Fruit fly (Drosophila melanogaster) whole organism: ENCODE data around the gene Tsp86D.

Experiments
- CG8478 ChIP-seq: fragments of >200 bp; optimal IDR thresholded peaks from 2 replicates; lab custom pipeline; 2018; ENCODE audit warnings: inconsistent platforms
- Dll ChIP-seq: fragments of >200 bp; optimal IDR thresholded peaks from 2 replicates; lab custom pipeline; 2017
- EcR ChIP-seq, 2 experiments: fragments of >200 bp; optimal IDR thresholded peaks; 2 replicates each; lab custom pipeline; 2017; ENCODE audit warnings: missing biosample characterization in 2 of 2, missing genetic modification characterization in 2 of 2, missing genetic modification reagents in 2 of 2
- pan ChIP-seq: fragments of >200 bp; optimal IDR thresholded peaks from 2 replicates; lab custom pipeline; 2017
- psq ChIP-seq: fragments of >200 bp; optimal IDR thresholded peaks from 2 replicates; lab custom pipeline; 2017
- usp ChIP-seq: fragments of >200 bp; optimal IDR thresholded peaks from 2 replicates; lab custom pipeline; 2017; ENCODE audit warnings: missing biosample characterization, missing genetic modification characterization, mixed read lengths

DNA sequence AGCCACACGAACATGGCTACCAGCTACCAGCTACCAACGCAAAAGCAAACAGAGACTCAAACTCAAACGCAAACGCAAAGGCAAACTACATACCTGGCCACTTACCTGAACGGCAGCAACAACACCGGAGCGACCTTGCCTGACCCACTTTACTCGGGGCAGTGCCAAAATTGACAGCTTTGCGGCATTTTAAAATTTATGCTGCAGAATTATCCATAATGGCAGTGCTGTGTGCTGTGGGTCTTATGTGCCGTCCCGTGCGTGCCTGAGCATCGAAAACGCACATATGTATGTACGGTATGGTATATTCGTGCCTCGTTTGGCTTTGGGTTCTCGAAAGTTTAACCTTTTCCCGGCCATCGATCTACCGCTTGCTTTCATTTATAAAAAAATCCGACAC is 39.8 kb upstream of the Tsp86D start:
- TF ChIP-seq pan (lab: Kevin White, UChicago) (no peak), CG8478 (no peak), Dll (no peak), psq (lab: Kevin White, UChicago) (no peak), usp (GFP tag; lab: Kevin White, UChicago) (no peak), EcR (GFP tag; optimal IDR thresholded peaks at IDR 0.05; lab: Kevin White, UChicago) (no peak)
